Worm (Caenorhabditis elegans) whole organism, L3 larva: ENCODE data around the gene nprl-3.

ENCODE experiments used
- ama-1 ChIP-seq: fragments of 150-350 bp; optimal IDR thresholded peaks from 2 replicates; lab custom pipeline; 2018
- ceh-28 ChIP-seq: fragments of 150-350 bp; optimal IDR thresholded peaks from 2 replicates; lab custom pipeline; 2014; ENCODE audit warnings: missing biosample characterization, missing genetic modification reagents, missing genetic modification characterization
- daf-12 ChIP-seq: fragments of 150-350 bp; optimal IDR thresholded peaks from 2 replicates; lab custom pipeline; 2014; ENCODE audit warnings: missing biosample characterization, missing genetic modification reagents, missing genetic modification characterization
- egl-27 ChIP-seq: sonication (generic microtip); optimal IDR thresholded peaks from 4 replicates; lab custom pipeline; 2017; ENCODE audit warnings: missing biosample characterization, missing genetic modification reagents, missing genetic modification characterization
- elt-3 ChIP-seq, 3 experiments: fragments of 150-350 bp in 1 of 3; sonication (generic microtip) in 2 of 3; optimal IDR thresholded peaks; 2 replicates in 2 of 3; 4 replicates in 1 of 3; lab custom pipeline; 2014 to 2017; ENCODE audit warnings: missing biosample characterization in 3 of 3, missing genetic modification characterization in 3 of 3
- hmg-11 ChIP-seq: sonication (generic microtip); optimal IDR thresholded peaks from 2 replicates; lab custom pipeline; 2016; ENCODE audit warnings: missing genetic modification characterization, missing compliant biosample characterization
- lin-39 ChIP-seq: fragments of 150-350 bp; optimal IDR thresholded peaks from 2 replicates; lab custom pipeline; 2018; ENCODE audit warnings: missing biosample characterization, missing genetic modification reagents, missing genetic modification characterization
- nfya-1 ChIP-seq: sonication (generic microtip); optimal IDR thresholded peaks from 2 replicates; lab custom pipeline; 2017; ENCODE audit warnings: missing genetic modification characterization, mild to moderate bottlenecking, missing compliant biosample characterization, antibody characterized with exemption, moderate library complexity; ENCODE audit not compliant: insufficient read depth
- nhr-237 ChIP-seq: fragments of 150-350 bp; optimal IDR thresholded peaks from 2 replicates; lab custom pipeline; 2014; ENCODE audit warnings: missing biosample characterization, missing genetic modification characterization
- pha-4 ChIP-seq: fragments of 150-350 bp; optimal IDR thresholded peaks from 2 replicates; lab custom pipeline; 2014; ENCODE audit warnings: missing biosample characterization, missing genetic modification reagents, missing genetic modification characterization
- skn-1 ChIP-seq: fragments of 150-350 bp; optimal IDR thresholded peaks from 2 replicates; lab custom pipeline; 2014; ENCODE audit warnings: missing biosample characterization, missing genetic modification characterization
- unc-62 ChIP-seq: fragments of 150-350 bp; sonication (generic microtip); optimal IDR thresholded peaks from 4 replicates; lab custom pipeline; 2014; ENCODE audit warnings: missing biosample characterization, missing genetic modification reagents, missing genetic modification characterization
- ztf-11 ChIP-seq: fragments of 150-350 bp; optimal IDR thresholded peaks from 2 replicates; lab custom pipeline; 2014; ENCODE audit warnings: missing biosample characterization, missing genetic modification characterization

- no peak for TF ChIP-seq ztf-11 (tag; lab: Kevin White, UChicago)
- TF ChIP-seq skn-1 (tag; lab: Kevin White, UChicago) = no peak
- no peak for TF ChIP-seq ceh-28 (tag; lab: Kevin White, UChicago)
- no peak for TF ChIP-seq nhr-237 (tag; lab: Kevin White, UChicago)
- TF ChIP-seq daf-12 (tag; lab: Kevin White, UChicago) = no peak
- no peak for TF ChIP-seq elt-3 (tag; optimal IDR thresholded peaks at IDR 0.05; lab: Kevin White, UChicago)
- TF ChIP-seq hmg-11 (tag; lab: Kevin White, UChicago) = no peak
- no peak for TF ChIP-seq egl-27 (tag; lab: Kevin White, UChicago)
- no peak for TF ChIP-seq pha-4
- no peak for TF ChIP-seq lin-39
- TF ChIP-seq nfya-1 (tag; lab: Kevin White, UChicago) = no peak
- no peak for TF ChIP-seq unc-62
- TF ChIP-seq ama-1 = no peak
Observed at ce11 chrIV:8348073-8348472, 50.8 kb downstream of the nprl-3 start, which contains the start of gene F17E9.4.
